Worm (Caenorhabditis elegans) whole organism, late embryonic: ENCODE data around the gene tin-9.2.

Experiments
- C08G9.2 ChIP-seq: sonication (generic microtip); optimal IDR thresholded peaks from 2 replicates; lab custom pipeline; 2016; ENCODE audit warnings: mild to moderate bottlenecking, missing genetic modification characterization, moderate library complexity, missing compliant biosample characterization
- C38D4.7 ChIP-seq: fragments of 200-800 bp; sonication (Bioruptor generic); optimal IDR thresholded peaks from 2 replicates; lab custom pipeline; 2018; ENCODE audit warnings: mild to moderate bottlenecking, missing genetic modification characterization, moderate library complexity, missing compliant biosample characterization
- Y22D7AL.16 ChIP-seq: sonication (generic microtip); optimal IDR thresholded peaks from 2 replicates; lab custom pipeline; 2016; ENCODE audit warnings: missing genetic modification characterization, missing compliant biosample characterization
- ahr-1 ChIP-seq: sonication (generic microtip); optimal IDR thresholded peaks from 2 replicates; lab custom pipeline; 2016; ENCODE audit warnings: missing genetic modification characterization, missing compliant biosample characterization
- ama-1 ChIP-seq: fragments of 150-350 bp; optimal IDR thresholded peaks from 2 replicates; lab custom pipeline; 2014
- ceh-18 ChIP-seq: sonication (generic microtip); optimal IDR thresholded peaks from 2 replicates; lab custom pipeline; 2016; ENCODE audit warnings: missing genetic modification characterization, missing compliant biosample characterization
- ceh-19 ChIP-seq: fragments of 200-800 bp; sonication (Bioruptor generic); optimal IDR thresholded peaks from 2 replicates; lab custom pipeline; 2018; ENCODE audit warnings: mild to moderate bottlenecking, missing genetic modification characterization, missing compliant biosample characterization
- ceh-24 ChIP-seq: sonication (generic microtip); optimal IDR thresholded peaks from 2 replicates; lab custom pipeline; 2016; ENCODE audit warnings: mild to moderate bottlenecking, missing genetic modification characterization, missing compliant biosample characterization
- ceh-30 ChIP-seq: fragments of 150-350 bp; optimal IDR thresholded peaks from 2 replicates; lab custom pipeline; 2014; ENCODE audit warnings: missing biosample characterization, missing genetic modification characterization
- ceh-6 ChIP-seq: fragments of 200-800 bp; sonication (Bioruptor generic); optimal IDR thresholded peaks from 2 replicates; lab custom pipeline; 2018; ENCODE audit warnings: mild to moderate bottlenecking, missing genetic modification characterization, missing compliant biosample characterization
- ceh-9 ChIP-seq: sonication (generic microtip); optimal IDR thresholded peaks from 2 replicates; lab custom pipeline; 2016; ENCODE audit warnings: mild to moderate bottlenecking, missing genetic modification characterization, inconsistent platforms, missing compliant biosample characterization
- dmd-4 ChIP-seq: sonication (generic microtip); optimal IDR thresholded peaks from 2 replicates; lab custom pipeline; 2016; ENCODE audit warnings: borderline replicate concordance, missing genetic modification characterization, missing compliant biosample characterization
- elt-4 ChIP-seq: sonication (generic microtip); optimal IDR thresholded peaks from 2 replicates; lab custom pipeline; 2016; ENCODE audit warnings: missing genetic modification characterization, missing compliant biosample characterization
- ets-4 ChIP-seq: sonication (generic microtip); optimal IDR thresholded peaks from 2 replicates; lab custom pipeline; 2016; ENCODE audit warnings: missing genetic modification characterization, missing compliant biosample characterization
- fax-1 ChIP-seq: sonication (generic microtip); optimal IDR thresholded peaks from 2 replicates; lab custom pipeline; 2016; ENCODE audit warnings: missing genotype, missing genetic modification characterization, missing compliant biosample characterization
- fkh-10 ChIP-seq: fragments of 150-350 bp; optimal IDR thresholded peaks from 2 replicates; lab custom pipeline; 2014; ENCODE audit warnings: missing biosample characterization, missing genetic modification reagents, missing genetic modification characterization
- fkh-6 ChIP-seq: sonication (generic microtip); optimal IDR thresholded peaks from 2 replicates; lab custom pipeline; 2016; ENCODE audit warnings: missing genetic modification characterization, missing compliant biosample characterization
- gmeb-2 ChIP-seq: sonication (generic microtip); optimal IDR thresholded peaks from 2 replicates; lab custom pipeline; 2016; ENCODE audit warnings: missing genetic modification characterization, inconsistent platforms, missing compliant biosample characterization
- hlh-6 ChIP-seq: sonication (generic microtip); optimal IDR thresholded peaks from 2 replicates; lab custom pipeline; 2016; ENCODE audit warnings: missing genotype, missing genetic modification characterization, missing compliant biosample characterization
- lim-6 ChIP-seq: sonication (generic microtip); optimal IDR thresholded peaks from 2 replicates; lab custom pipeline; 2016; ENCODE audit warnings: missing genetic modification characterization, missing compliant biosample characterization
- madf-2 ChIP-seq: sonication (generic microtip); optimal IDR thresholded peaks from 2 replicates; lab custom pipeline; 2017; ENCODE audit warnings: missing genetic modification characterization, missing compliant biosample characterization
- nhr-232 ChIP-seq: sonication (generic microtip); optimal IDR thresholded peaks from 2 replicates; lab custom pipeline; 2016; ENCODE audit warnings: missing genetic modification characterization, missing compliant biosample characterization
- npax-4 ChIP-seq: sonication (generic microtip); optimal IDR thresholded peaks from 2 replicates; lab custom pipeline; 2016; ENCODE audit warnings: missing genetic modification characterization, missing compliant biosample characterization
- pag-3 ChIP-seq: sonication (generic microtip); optimal IDR thresholded peaks from 2 replicates; lab custom pipeline; 2016; ENCODE audit warnings: missing compliant biosample characterization, missing genetic modification characterization, borderline replicate concordance
- pax-1 ChIP-seq: fragments of 150-350 bp; optimal IDR thresholded peaks from 2 replicates; lab custom pipeline; 2014; ENCODE audit warnings: missing biosample characterization, missing genetic modification characterization
- pros-1 ChIP-seq: fragments of 150-350 bp; optimal IDR thresholded peaks from 2 replicates; lab custom pipeline; 2014; ENCODE audit warnings: missing biosample characterization, missing genetic modification reagents, missing genetic modification characterization
- sdc-2 ChIP-seq: sonication (generic microtip); optimal IDR thresholded peaks from 2 replicates; lab custom pipeline; 2016; ENCODE audit warnings: missing genotype, missing genetic modification characterization, missing compliant biosample characterization
- tbx-2 ChIP-seq: sonication (generic microtip); optimal IDR thresholded peaks from 2 replicates; lab custom pipeline; 2016; ENCODE audit warnings: missing genetic modification characterization, missing compliant biosample characterization
- unc-86 ChIP-seq: sonication (generic microtip); optimal IDR thresholded peaks from 2 replicates; lab custom pipeline; 2016; ENCODE audit warnings: missing genetic modification characterization, missing compliant biosample characterization
- zip-5 ChIP-seq: sonication (generic microtip); optimal IDR thresholded peaks from 2 replicates; lab custom pipeline; 2016; ENCODE audit warnings: missing genetic modification characterization, missing compliant biosample characterization
- ztf-16 ChIP-seq: sonication (generic microtip); optimal IDR thresholded peaks from 2 replicates; lab custom pipeline; 2017; ENCODE audit warnings: missing genetic modification characterization, missing compliant biosample characterization

The tin-9.2 gene

ce11 chrIV:13080861-13081260, 17.9 kb upstream of the tin-9.2 start:
- no peak for TF ChIP-seq pros-1 (tag; lab: Kevin White, UChicago)
- no peak for TF ChIP-seq elt-4 (tag; lab: Kevin White, UChicago)

- TF ChIP-seq sdc-2 (tag; lab: Kevin White, UChicago) (no peak), gmeb-2 (tag; lab: Kevin White, UChicago) (no peak), ceh-30 (tag; lab: Kevin White, UChicago) (no peak), fkh-6 (tag; lab: Kevin White, UChicago) (no peak), Y22D7AL.16 (tag; lab: Kevin White, UChicago) (no peak), ceh-24 (tag; lab: Kevin White, UChicago) (no peak), tbx-2 (no peak), C08G9.2 (tag; lab: Kevin White, UChicago) (no peak), ama-1 (lab: Kevin White, UChicago) (no peak)
- TF ChIP-seq, all 69 proteins: peak for 0
These were observed 16.7 kb upstream of the tin-9.2 start for ce11 chrIV:13082106-13082505.

ce11 chrIV:13082836-13083763, 15.7 kb upstream of the tin-9.2 start:
- TF ChIP-seq fkh-6 (tag; lab: Kevin White, UChicago) (no peak), ztf-16 (tag; lab: Kevin White, UChicago) (no peak), ceh-18 (tag; lab: Kevin White, UChicago) (no peak), pros-1 (tag; lab: Kevin White, UChicago) (no peak), hlh-6 (tag; lab: Kevin White, UChicago) (no peak), pag-3 (tag; lab: Kevin White, UChicago) (no peak)
- TF ChIP-seq, all 69 proteins: peak for 0

ce11 chrIV:13085675-13086074, 13.1 kb upstream of the tin-9.2 start:
- TF ChIP-seq ztf-16 (tag; lab: Kevin White, UChicago) (no peak), hlh-6 (tag; lab: Kevin White, UChicago) (no peak), lim-6 (tag; lab: Kevin White, UChicago) (no peak), ceh-18 (tag; lab: Kevin White, UChicago) (no peak), fkh-10 (no peak), dmd-4 (tag; lab: Kevin White, UChicago) (no peak), npax-4 (no peak), ceh-6 (no peak), unc-86 (tag; lab: Kevin White, UChicago) (no peak), fax-1 (tag; lab: Kevin White, UChicago) (no peak), ceh-19 (no peak)

- TF ChIP-seq madf-2 (no peak), Y22D7AL.16 (tag; lab: Kevin White, UChicago) (no peak), C08G9.2 (tag; lab: Kevin White, UChicago) (no peak), zip-5 (tag; lab: Kevin White, UChicago) (no peak), nhr-232 (no peak), ahr-1 (tag; lab: Kevin White, UChicago) (no peak), pax-1 (tag; lab: Kevin White, UChicago) (no peak), ceh-9 (tag; lab: Kevin White, UChicago) (no peak), C38D4.7 (GFP tag; lab: Kevin White, UChicago) (no peak), ceh-19 (no peak), ets-4 (tag; lab: Kevin White, UChicago) (no peak), ceh-30 (tag; lab: Kevin White, UChicago) (no peak)
These were observed 12.1 kb upstream of the tin-9.2 start, which contains the start of gene spin-2 for ce11 chrIV:13086705-13087104. TSS of gene spin-2 (plus strand) at chrIV:13087005.
